Fruit fly (Drosophila melanogaster) whole organism, embryonic: ENCODE results near the gene Trm1.

Source experiments
- Abd-B ChIP-seq: fragments of 200-800 bp; sonication (Bioruptor generic); optimal IDR thresholded peaks from 2 replicates; lab custom pipeline; 2018; ENCODE audit warnings: missing biosample characterization, mild to moderate bottlenecking, missing genetic modification characterization, moderate library complexity
- Awh ChIP-seq: fragments of 200-800 bp; sonication (Bioruptor generic); IDR thresholded peaks from 2 replicates; pipeline ENCODE4, ENCODE4 v1.3.6; 2022; ENCODE audit warnings: missing biosample characterization, missing genetic modification characterization
- CG10431 ChIP-seq: fragments of 200-800 bp; sonication (Bioruptor generic); optimal IDR thresholded peaks from 3 replicates; lab custom pipeline; 2018; ENCODE audit warnings: missing biosample characterization, mild to moderate bottlenecking, missing genetic modification characterization
- CG10565 ChIP-seq: fragments of 200-800 bp; sonication (Bioruptor generic); optimal IDR thresholded peaks from 3 replicates; lab custom pipeline; 2016; ENCODE audit warnings: missing biosample characterization, mild to moderate bottlenecking, missing genetic modification characterization
- CG11247 ChIP-seq: fragments of 200-800 bp; sonication (Bioruptor generic); IDR thresholded peaks from 2 replicates; pipeline ENCODE4 v1.3.6; 2022; ENCODE audit warnings: missing biosample characterization, missing genetic modification characterization
- CG1233 ChIP-seq: fragments of 200-800 bp; sonication (Bioruptor generic); optimal IDR thresholded peaks from 4 replicates; lab custom pipeline; 2018; ENCODE audit warnings: missing biosample characterization, mild to moderate bottlenecking, missing genetic modification characterization
- CG13296 ChIP-seq: fragments of 200-800 bp; sonication (Bioruptor generic); optimal IDR thresholded peaks from 3 replicates; lab custom pipeline; 2018; ENCODE audit warnings: missing biosample characterization, mild to moderate bottlenecking, missing genetic modification characterization
- CG15011 ChIP-seq: fragments of 200-800 bp; sonication (Bioruptor generic); optimal IDR thresholded peaks from 3 replicates; lab custom pipeline; 2018; ENCODE audit warnings: missing biosample characterization, mild to moderate bottlenecking, missing genetic modification characterization
- CG17186 ChIP-seq: fragments of 200-800 bp; sonication (Bioruptor generic); optimal IDR thresholded peaks from 3 replicates; lab custom pipeline; 2017; ENCODE audit warnings: missing biosample characterization, missing genetic modification reagents, missing genetic modification characterization
- CG17829 ChIP-seq: fragments of 200-800 bp; optimal IDR thresholded peaks from 2 replicates; lab custom pipeline; 2019; ENCODE audit warnings: missing biosample characterization, mild to moderate bottlenecking, missing genetic modification characterization, moderate library complexity
- CG17912 ChIP-seq: fragments of 200-800 bp; sonication (Bioruptor generic); optimal IDR thresholded peaks from 2 replicates; lab custom pipeline; 2018; ENCODE audit warnings: missing biosample characterization, mild to moderate bottlenecking, missing genetic modification characterization
- CG2202 ChIP-seq: fragments of 200-800 bp; sonication (Bioruptor generic); optimal IDR thresholded peaks from 2 replicates; lab custom pipeline; 2018; ENCODE audit warnings: missing biosample characterization, mild to moderate bottlenecking, missing genetic modification characterization
- CG30431 ChIP-seq: fragments of 200-800 bp; sonication (Bioruptor generic); optimal IDR thresholded peaks from 2 replicates; lab custom pipeline; 2017; ENCODE audit warnings: missing biosample characterization, missing genetic modification characterization
- CG3407 ChIP-seq: fragments of 200-800 bp; sonication (Bioruptor generic); optimal IDR thresholded peaks from 2 replicates; lab custom pipeline; 2018; ENCODE audit warnings: missing biosample characterization, mild to moderate bottlenecking, missing genetic modification characterization
- CG3847 ChIP-seq: fragments of 200-800 bp; sonication (Bioruptor generic); IDR thresholded peaks from 2 replicates; pipeline ENCODE4 v1.3.6; 2022; ENCODE audit warnings: missing biosample characterization, missing genetic modification characterization
- CG4404 ChIP-seq: fragments of 200-800 bp; sonication (Bioruptor generic); IDR thresholded peaks from 2 replicates; pipeline ENCODE4 v1.3.6; 2022; ENCODE audit warnings: missing biosample characterization, missing genetic modification characterization
- CG4617 ChIP-seq: fragments of 200-800 bp; sonication (Bioruptor generic); optimal IDR thresholded peaks from 3 replicates; lab custom pipeline; 2016; ENCODE audit warnings: missing biosample characterization, missing genetic modification characterization, borderline replicate concordance
- CG4820 ChIP-seq: fragments of 200-800 bp; sonication (Bioruptor generic); optimal IDR thresholded peaks from 3 replicates; lab custom pipeline; 2016; ENCODE audit warnings: missing biosample characterization, missing genetic modification characterization
- CG7556 ChIP-seq: fragments of 200-800 bp; sonication (Bioruptor generic); optimal IDR thresholded peaks from 2 replicates; lab custom pipeline; 2017; ENCODE audit warnings: missing biosample characterization, mild to moderate bottlenecking, missing genetic modification characterization
- CG7928 ChIP-seq: fragments of 200-800 bp; sonication (Bioruptor generic); optimal IDR thresholded peaks from 2 replicates; lab custom pipeline; 2017; ENCODE audit warnings: missing biosample characterization, mild to moderate bottlenecking, missing genetic modification characterization
- CG8944 ChIP-seq: fragments of 200-800 bp; sonication (Bioruptor generic); optimal IDR thresholded peaks from 3 replicates; lab custom pipeline; 2016; ENCODE audit warnings: missing biosample characterization, missing genetic modification characterization
- CG9797 ChIP-seq: fragments of 200-800 bp; sonication (Bioruptor generic); optimal IDR thresholded peaks from 3 replicates; lab custom pipeline; 2018; ENCODE audit warnings: missing biosample characterization, mild to moderate bottlenecking, missing genetic modification characterization
- Dbx ChIP-seq: fragments of 200-800 bp; sonication (Bioruptor generic); IDR thresholded peaks from 3 replicates; pipeline ENCODE4 v1.3.6; 2022; ENCODE audit warnings: missing biosample characterization, missing genetic modification characterization
- Dref ChIP-seq: fragments of 200-800 bp; sonication (Bioruptor generic); IDR thresholded peaks from 2 replicates; pipeline ENCODE4 v1.3.6; 2022; ENCODE audit warnings: missing biosample characterization, missing genetic modification characterization
- HLH54F ChIP-seq: fragments of 200-800 bp; sonication (Bioruptor generic); optimal IDR thresholded peaks from 3 replicates; lab custom pipeline; 2016; ENCODE audit warnings: missing biosample characterization, missing genetic modification characterization
- Hr51 ChIP-seq, 2 experiments: fragments of 200-800 bp; sonication (Bioruptor generic); optimal IDR thresholded peaks; 2 replicates in 1 of 2; 3 replicates in 1 of 2; lab custom pipeline; 2016 to 2018; ENCODE audit warnings: missing biosample characterization in 2 of 2, missing genetic modification characterization in 2 of 2, mild to moderate bottlenecking in 1 of 2, moderate library complexity in 1 of 2
- Mad ChIP-seq: fragments of 200-800 bp; sonication (Bioruptor generic); optimal IDR thresholded peaks from 2 replicates; lab custom pipeline; 2016; ENCODE audit warnings: missing biosample characterization, missing genetic modification characterization
- Mes4 ChIP-seq: fragments of 200-800 bp; sonication (Bioruptor generic); optimal IDR thresholded peaks from 2 replicates; lab custom pipeline; 2016; ENCODE audit warnings: missing biosample characterization, missing genetic modification characterization
- Nf-YC ChIP-seq: fragments of 200-800 bp; optimal IDR thresholded peaks from 3 replicates; lab custom pipeline; 2019; ENCODE audit warnings: missing biosample characterization, mild to moderate bottlenecking, missing genetic modification characterization, moderate library complexity
- Opbp ChIP-seq: fragments of 200-800 bp; sonication (Bioruptor generic); IDR thresholded peaks from 3 replicates; pipeline ENCODE4 v1.3.6; 2022; ENCODE audit warnings: missing biosample characterization, missing genetic modification characterization; ENCODE audit not compliant: partially characterized antibody
- Optix ChIP-seq: fragments of 200-800 bp; sonication (Bioruptor generic); IDR thresholded peaks from 3 replicates; pipeline ENCODE4 v1.3.6; 2022; ENCODE audit warnings: missing biosample characterization, missing genetic modification characterization
- Pdp1 ChIP-seq, 2 experiments: fragments of 200-800 bp; sonication (Bioruptor generic); optimal IDR thresholded peaks; 3 replicates each; lab custom pipeline; 2016; ENCODE audit warnings: missing biosample characterization in 2 of 2, missing genetic modification characterization in 2 of 2, mild to moderate bottlenecking in 1 of 2, moderate library complexity in 1 of 2
- Tbp ChIP-seq: fragments of >200 bp; optimal IDR thresholded peaks from 2 replicates; lab custom pipeline; 2018; ENCODE audit warnings: missing biosample characterization, missing genetic modification characterization
- ash1 ChIP-seq: fragments of 200-800 bp; sonication (Bioruptor generic); optimal IDR thresholded peaks from 2 replicates; lab custom pipeline; 2018; ENCODE audit warnings: missing biosample characterization, mild to moderate bottlenecking, missing genetic modification characterization
- bab2 ChIP-seq: fragments of 200-800 bp; sonication (Bioruptor generic); optimal IDR thresholded peaks from 2 replicates; lab custom pipeline; 2016; ENCODE audit warnings: missing biosample characterization, missing genetic modification characterization
- cato ChIP-seq: fragments of 200-800 bp; sonication (Bioruptor generic); optimal IDR thresholded peaks from 2 replicates; lab custom pipeline; 2016; ENCODE audit warnings: missing biosample characterization, missing genetic modification characterization, borderline replicate concordance
- cg ChIP-seq: fragments of 200-800 bp; sonication (Bioruptor generic); optimal IDR thresholded peaks from 3 replicates; lab custom pipeline; 2019; ENCODE audit warnings: missing biosample characterization, mild to moderate bottlenecking, missing genetic modification characterization, moderate library complexity
- croc ChIP-seq: fragments of 200-800 bp; sonication (Bioruptor generic); conservative IDR thresholded peaks from 3 replicates; pipeline ENCODE4 v1.3.6; 2022; ENCODE audit warnings: missing biosample characterization, missing genetic modification characterization
- dmrt11E ChIP-seq: fragments of 200-800 bp; sonication (Bioruptor generic); optimal IDR thresholded peaks from 3 replicates; lab custom pipeline; 2018; ENCODE audit warnings: missing biosample characterization, mild to moderate bottlenecking, missing genetic modification characterization, moderate library complexity
- fd3F ChIP-seq: fragments of 200-800 bp; sonication (Bioruptor generic); optimal IDR thresholded peaks from 2 replicates; lab custom pipeline; 2018; ENCODE audit warnings: missing biosample characterization, mild to moderate bottlenecking, missing genetic modification characterization, moderate library complexity
- fu2 ChIP-seq: fragments of 200-800 bp; sonication (Bioruptor generic); optimal IDR thresholded peaks from 2 replicates; lab custom pipeline; 2016; ENCODE audit warnings: missing biosample characterization, missing genetic modification characterization
- ind ChIP-seq: fragments of 200-800 bp; sonication (Bioruptor generic); optimal IDR thresholded peaks from 3 replicates; lab custom pipeline; 2016; ENCODE audit warnings: missing biosample characterization, missing genetic modification characterization
- pnt ChIP-seq: fragments of 200-800 bp; sonication (Bioruptor generic); optimal IDR thresholded peaks from 3 replicates; lab custom pipeline; 2016; ENCODE audit warnings: missing biosample characterization, missing genetic modification characterization
- pum ChIP-seq: fragments of 200-800 bp; sonication (Bioruptor generic); optimal IDR thresholded peaks from 2 replicates; lab custom pipeline; 2016; ENCODE audit warnings: missing biosample characterization, missing genetic modification characterization
- rib ChIP-seq: fragments of 200-800 bp; sonication (Bioruptor generic); IDR thresholded peaks from 2 replicates; pipeline ENCODE4 v1.3.6; 2022; ENCODE audit warnings: missing biosample characterization, missing genetic modification characterization
- schlank ChIP-seq: fragments of 200-800 bp; sonication (Bioruptor generic); optimal IDR thresholded peaks from 2 replicates; lab custom pipeline; 2018; ENCODE audit warnings: missing biosample characterization, mild to moderate bottlenecking, missing genetic modification characterization
- sens ChIP-seq: fragments of 200-800 bp; sonication (Bioruptor generic); peaks from one replicate; lab custom pipeline; 2016; ENCODE audit warnings: missing biosample characterization, missing genetic modification characterization
- stc ChIP-seq: fragments of 200-800 bp; sonication (Bioruptor generic); IDR thresholded peaks from 2 replicates; pipeline ENCODE4 v1.3.6; 2022; ENCODE audit warnings: missing biosample characterization, missing genetic modification characterization
- tna ChIP-seq: fragments of 200-800 bp; sonication (Bioruptor generic); IDR thresholded peaks from 2 replicates; pipeline ENCODE4 v1.3.6; 2022; ENCODE audit warnings: missing biosample characterization, missing genetic modification characterization; ENCODE audit not compliant: partially characterized antibody
- ttk ChIP-seq: fragments of 200-800 bp; sonication (Bioruptor generic); IDR thresholded peaks from 2 replicates; pipeline ENCODE4 v2.1.2; 2022; ENCODE audit warnings: missing biosample characterization, missing genetic modification characterization
- tup ChIP-seq: fragments of 200-800 bp; sonication (Bioruptor generic); optimal IDR thresholded peaks from 2 replicates; lab custom pipeline; 2016; ENCODE audit warnings: missing biosample characterization, mild to moderate bottlenecking, missing genetic modification characterization, moderate library complexity
- zf30C ChIP-seq: fragments of 200-800 bp; sonication (Bioruptor generic); optimal IDR thresholded peaks from 3 replicates; lab custom pipeline; 2018; ENCODE audit warnings: missing biosample characterization, mild to moderate bottlenecking, missing genetic modification characterization

The Trm1 gene

DNA sequence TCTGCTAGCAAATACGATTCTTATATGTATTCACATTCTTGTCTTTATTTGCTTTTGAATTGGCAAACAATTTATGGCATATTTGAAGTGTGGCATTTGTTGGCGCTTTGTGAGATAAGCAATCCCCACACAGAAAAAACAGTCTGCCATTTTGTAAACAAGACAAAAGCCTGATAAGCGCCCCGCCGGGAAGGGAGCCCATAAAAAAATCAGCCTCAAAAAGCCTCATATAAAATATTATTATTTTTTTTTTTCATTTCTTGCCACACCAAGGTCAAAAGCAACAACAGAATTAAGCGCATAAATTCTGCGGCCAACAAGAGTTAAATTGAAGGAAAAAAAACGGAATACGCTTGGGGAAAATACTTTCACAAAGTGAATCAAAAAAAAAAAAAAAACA, 47.5 kb downstream of the Trm1 start (continued):
- TF ChIP-seq Mes4 (GFP tag; lab: Kevin White, UChicago) (no peak), stc (GFP tag; lab: Robert Waterston, UW) (no peak), fu2 (GFP tag; lab: Kevin White, UChicago) (no peak), croc (GFP tag; lab: Robert Waterston, UW) (no peak), CG15011 (GFP tag; lab: Kevin White, UChicago) (peak; percentile 18), dmrt11E (tag; lab: Kevin White, UChicago) (no peak), CG17912 (GFP tag; lab: Kevin White, UChicago) (no peak), cg (GFP tag; lab: Kevin White, UChicago) (no peak), Abd-B (GFP tag; lab: Kevin White, UChicago) (no peak), CG17829 (no peak), Pdp1 (GFP tag; optimal IDR thresholded peaks at IDR 0.05; lab: Kevin White, UChicago) (peak in 1 of 2 experiments; percentile 39), CG4617 (GFP tag; lab: Kevin White, UChicago) (no peak), Awh (no peak), tup (GFP tag; lab: Kevin White, UChicago) (no peak), sens (peak; percentile 15), CG3407 (GFP tag; lab: Kevin White, UChicago) (peak; percentile 11), CG11247 (GFP tag; lab: Robert Waterston, UW) (no peak), Dref (GFP tag; lab: Robert Waterston, UW) (no peak), CG9797 (GFP tag; lab: Kevin White, UChicago) (no peak), tna (no peak), Opbp (GFP tag; lab: Robert Waterston, UW) (no peak), pnt (GFP tag; lab: Kevin White, UChicago) (no peak), CG1233 (GFP tag; lab: Kevin White, UChicago) (peak; percentile 15), cato (GFP tag; lab: Kevin White, UChicago) (no peak), Tbp (GFP tag; lab: Kevin White, UChicago) (no peak), CG4404 (GFP tag; lab: Robert Waterston, UW) (no peak), CG30431 (GFP tag; lab: Kevin White, UChicago) (no peak), Hr51 (GFP tag; optimal IDR thresholded peaks at IDR 0.05; lab: Kevin White, UChicago) (peak in 1 of 2 experiments; percentile 16), CG7928 (GFP tag; lab: Kevin White, UChicago) (peak; percentile 12), Mad (GFP tag; lab: Kevin White, UChicago) (no peak), ind (no peak), HLH54F (GFP tag; lab: Kevin White, UChicago) (no peak), pum (no peak), fd3F (GFP tag; lab: Kevin White, UChicago) (peak; percentile 27), rib (GFP tag; lab: Robert Waterston, UW) (peak; percentile 73), bab2 (GFP tag; lab: Kevin White, UChicago) (no peak), CG10431 (no peak), CG4820 (GFP tag; lab: Kevin White, UChicago) (no peak), CG17186 (GFP tag; lab: Kevin White, UChicago) (no peak), CG10565 (no peak), Dbx (GFP tag; lab: Robert Waterston, UW) (no peak), Optix (GFP tag; lab: Robert Waterston, UW) (no peak), CG3847 (GFP tag; lab: Robert Waterston, UW) (no peak), Nf-YC (tag; lab: Kevin White, UChicago) (no peak), ash1 (GFP tag; lab: Kevin White, UChicago) (peak; percentile 55), CG13296 (peak; percentile 83), CG7556 (GFP tag; lab: Kevin White, UChicago) (no peak), zf30C (no peak), ttk (GFP tag; lab: Robert Waterston, UW) (no peak), CG8944 (no peak), schlank (tag; lab: Kevin White, UChicago) (no peak), CG2202 (tag; lab: Kevin White, UChicago) (no peak)
